Worm (Caenorhabditis elegans) whole organism, mixed stage, embryonic: Measurements from ENCODE around the gene unc-76.

Experiments
- blmp-1 ChIP-seq: fragments of 150-350 bp; optimal IDR thresholded peaks from 2 replicates; lab custom pipeline; 2014; ENCODE audit warnings: missing biosample characterization, missing genetic modification characterization
- snpc-4 ChIP-seq: fragments of 150-350 bp; optimal IDR thresholded peaks from 2 replicates; lab custom pipeline; 2014; ENCODE audit warnings: missing biosample characterization, missing genetic modification characterization
- tbx-8 ChIP-seq: fragments of 200-800 bp; sonication (Bioruptor generic); optimal IDR thresholded peaks from 2 replicates; lab custom pipeline; 2018; ENCODE audit warnings: mild to moderate bottlenecking, missing genetic modification characterization, moderate library complexity, missing compliant biosample characterization
- unc-39 ChIP-seq: fragments of 150-350 bp; optimal IDR thresholded peaks from 2 replicates; lab custom pipeline; 2014; ENCODE audit warnings: missing biosample characterization, missing genetic modification characterization
- unc-62 ChIP-seq: fragments of 150-350 bp; optimal IDR thresholded peaks from 2 replicates; lab custom pipeline; 2014; ENCODE audit warnings: missing biosample characterization, missing genetic modification reagents, missing genetic modification characterization
- ztf-11 ChIP-seq: fragments of 150-350 bp; optimal IDR thresholded peaks from 2 replicates; lab custom pipeline; 2014; ENCODE audit warnings: missing biosample characterization, missing genetic modification characterization

ce11 chrV:15072738-15073137 is 1.2 kb downstream of the unc-76 start:
- TF ChIP-seq unc-62 (GFP tag; lab: Kevin White, UChicago), result no peak
- TF ChIP-seq snpc-4 (tag; lab: Kevin White, UChicago), result no peak
- no peak for TF ChIP-seq unc-39 (tag; lab: Kevin White, UChicago)
- TF ChIP-seq blmp-1 (tag; lab: Kevin White, UChicago), result no peak
- no peak for TF ChIP-seq ztf-11
- TF ChIP-seq tbx-8 (GFP tag; lab: Kevin White, UChicago), result no peak
